Worm (Caenorhabditis elegans) whole organism, young adult: ENCODE results near the gene svh-11.

Source experiments
- egl-44 ChIP-seq: fragments of 200-800 bp; sonication (Bioruptor generic); IDR thresholded peaks from 2 replicates; pipeline ENCODE4 v1.3.6; 2022; ENCODE audit warnings: missing genetic modification reagents, missing genetic modification characterization, missing compliant biosample characterization
- egrh-3 ChIP-seq: fragments of 200-800 bp; sonication (Bioruptor generic); IDR thresholded peaks from 2 replicates; pipeline ENCODE4 v1.3.6; 2022; ENCODE audit warnings: missing genetic modification reagents, missing genetic modification characterization, missing compliant biosample characterization
- snpc-1.3 ChIP-seq: sonication (generic microtip); optimal IDR thresholded peaks from 2 replicates; lab custom pipeline; 2017; ENCODE audit warnings: missing genetic modification characterization, mild to moderate bottlenecking, missing compliant biosample characterization, antibody characterized with exemption, moderate library complexity, missing genotype, missing genetic modification reagents; ENCODE audit not compliant: insufficient read depth
- somi-1 ChIP-seq: fragments of 200-800 bp; sonication (Bioruptor generic); optimal IDR thresholded peaks from 2 replicates; lab custom pipeline; 2018; ENCODE audit warnings: mild to moderate bottlenecking, missing genetic modification characterization, missing compliant biosample characterization
- ztf-22 ChIP-seq: fragments of 200-800 bp; sonication (Bioruptor generic); optimal IDR thresholded peaks from 2 replicates; lab custom pipeline; 2018; ENCODE audit warnings: mild to moderate bottlenecking, missing genetic modification characterization, moderate library complexity, missing compliant biosample characterization

DNA sequence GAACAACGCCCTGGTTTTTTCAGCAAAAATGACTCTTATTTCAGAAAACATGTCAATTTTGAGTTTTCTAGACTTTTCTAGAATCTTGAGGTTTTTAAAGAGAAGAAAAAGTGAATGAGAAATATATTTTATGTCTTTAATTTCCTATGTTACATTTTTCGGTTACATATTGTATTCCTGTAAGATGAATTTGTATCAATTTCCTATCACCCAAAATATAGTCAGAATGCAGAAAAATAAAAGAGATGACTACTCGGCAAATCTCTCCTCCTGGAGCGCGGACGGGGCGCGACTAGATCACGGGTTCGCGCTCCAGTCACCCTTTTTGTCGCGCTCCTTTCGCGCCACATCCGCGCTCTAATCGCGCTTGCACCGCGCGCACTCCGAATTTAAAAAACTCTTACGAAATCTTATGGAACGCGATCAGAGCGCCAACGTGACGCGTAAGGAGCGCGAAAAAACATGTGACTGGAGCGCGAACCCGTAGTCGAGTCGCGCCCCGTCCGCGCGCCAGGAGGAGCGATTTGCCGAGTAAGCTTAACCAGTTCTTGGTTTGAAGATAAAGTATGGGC, 47.7 kb downstream of the svh-11 start, which contains the start of gene str-253:
- TF ChIP-seq snpc-1.3 (tag; lab: Kevin White, UChicago) (no peak), egl-44 (GFP tag; lab: Robert Waterston, UW) (no peak), egrh-3 (GFP tag; lab: Robert Waterston, UW) (no peak), ztf-22 (GFP tag; lab: Kevin White, UChicago) (no peak), somi-1 (GFP tag; lab: Kevin White, UChicago) (no peak)
